Fruit fly (Drosophila melanogaster): ENCODE results near the gene Atg17.
A peak's percentile ranks its signal among the peaks of the same experiment; 100 is the strongest.

Atg17 gene

dm6 chr3R:5660198-5660893 is 9.2 kb upstream of the Atg17 start, which contains the start of gene Wdr33 (continued):
- TF ChIP-seq CG18599 (GFP tag; optimal IDR thresholded peaks at IDR 0.05) = peak; percentile 12
- TF ChIP-seq BEAF-32 (GFP tag; optimal IDR thresholded peaks at IDR 0.05) = peak; percentile 82
- TF ChIP-seq CG3847 (GFP tag; IDR thresholded peaks at IDR 0.05) = peak; percentile 34; the same call in 1 of the 2 replicates
- TF ChIP-seq abd-A (tag; optimal IDR thresholded peaks at IDR 0.05) = no peak
- no peak for TF ChIP-seq CG8478 (optimal IDR thresholded peaks at IDR 0.05)
- TF ChIP-seq CG11456 (GFP tag; IDR thresholded peaks at IDR 0.05) = 0 out of 3 replicates have a peak, but pooled peaks have one; percentile 12
- no peak; the same call in 1 of the 2 replicates for TF ChIP-seq vvl (GFP tag; IDR thresholded peaks at IDR 0.05)
- no peak for TF ChIP-seq wdn (GFP tag; IDR thresholded peaks at IDR 0.05)
- TF ChIP-seq bbx (GFP tag; IDR thresholded peaks at IDR 0.05; ENCODE audit: partially characterized antibody) = peak; percentile 86
- TF ChIP-seq Abd-B (GFP tag; optimal IDR thresholded peaks at IDR 0.05) = peak; percentile 57
- TF ChIP-seq CG13424 (tag; optimal IDR thresholded peaks at IDR 0.05) = peak; percentile 56
- peak; percentile 53 for TF ChIP-seq lmd (GFP tag; IDR thresholded peaks at IDR 0.05)
- TF ChIP-seq Dek (tag; optimal IDR thresholded peaks at IDR 0.05) = peak; percentile 34
- TF ChIP-seq nom (GFP tag; optimal IDR thresholded peaks at IDR 0.05) = no peak
- peak; percentile 83 for TF ChIP-seq Bgb (GFP tag; IDR thresholded peaks at IDR 0.05; ENCODE audit: partially characterized antibody)
- no peak for TF ChIP-seq B-H2 (GFP tag; optimal IDR thresholded peaks at IDR 0.05)
- no peak for TF ChIP-seq CG13123 (GFP tag; optimal IDR thresholded peaks at IDR 0.05)
- TF ChIP-seq seq (GFP tag; IDR thresholded peaks at IDR 0.05) = no peak
- TF ChIP-seq CG16813 (GFP tag; IDR thresholded peaks at IDR 0.05; ENCODE audit: partially characterized antibody) = peak; percentile 94
- peak; percentile 37 for TF ChIP-seq CG15269 (tag; optimal IDR thresholded peaks at IDR 0.05)
- no peak for TF ChIP-seq HmgZ (tag; optimal IDR thresholded peaks at IDR 0.05)
- TF ChIP-seq lov (optimal IDR thresholded peaks at IDR 0.05) = no peak
- TF ChIP-seq lov (GFP tag; IDR thresholded peaks at IDR 0.05) = no peak
- TF ChIP-seq fd96Cb (tag; optimal IDR thresholded peaks at IDR 0.05) = peak; percentile 49
- TF ChIP-seq ranshi (GFP tag; IDR thresholded peaks at IDR 0.05) = peak; percentile 20; the same call in 1 of the 2 replicates
- no peak for TF ChIP-seq Med (GFP tag)
- no peak for TF ChIP-seq usp (GFP tag; optimal IDR thresholded peaks at IDR 0.05)
- TF ChIP-seq cas (GFP tag; IDR thresholded peaks at IDR 0.05) = no peak
- no peak for TF ChIP-seq emc (GFP tag; optimal IDR thresholded peaks at IDR 0.05)
- TF ChIP-seq CG30020 (tag; optimal IDR thresholded peaks at IDR 0.05) = peak; percentile 35
- TF ChIP-seq repo (GFP tag; optimal IDR thresholded peaks at IDR 0.05) = no peak
- TF ChIP-seq Fer2 (tag; optimal IDR thresholded peaks at IDR 0.05) = peak; percentile 36
- TF ChIP-seq knrl (GFP tag; IDR thresholded peaks at IDR 0.05; ENCODE audit: partially characterized antibody) = peak; percentile 94
- peak; percentile 43 for TF ChIP-seq CG15514 (GFP tag; optimal IDR thresholded peaks at IDR 0.05)
- TF ChIP-seq NfI (GFP tag; optimal IDR thresholded peaks at IDR 0.05) = peak; percentile 26
- TF ChIP-seq CG9817 (tag; optimal IDR thresholded peaks at IDR 0.05) = peak; percentile 50
- TF ChIP-seq Hey (tag; optimal IDR thresholded peaks at IDR 0.05) = no peak
- peak; percentile 37 for TF ChIP-seq CG1602 (GFP tag; optimal IDR thresholded peaks at IDR 0.05)
- TF ChIP-seq inv (GFP tag; IDR thresholded peaks at IDR 0.05; ENCODE audit: partially characterized antibody) = peak; percentile 91
- TF ChIP-seq tap (tag; optimal IDR thresholded peaks at IDR 0.05) = peak; percentile 29
- peak; percentile 15 for TF ChIP-seq trem (tag; optimal IDR thresholded peaks at IDR 0.05)
- peak; percentile 83 for TF ChIP-seq CG12155 (GFP tag; optimal IDR thresholded peaks at IDR 0.05)
- peak; percentile 60 for TF ChIP-seq Hmr (GFP tag; optimal IDR thresholded peaks at IDR 0.05)
- peak; percentile 82 for TF ChIP-seq tna (GFP tag; IDR thresholded peaks at IDR 0.05; ENCODE audit: partially characterized antibody)
- peak; percentile 71 for TF ChIP-seq CoRest (tag; optimal IDR thresholded peaks at IDR 0.05)
- peak; percentile 18 for TF ChIP-seq CG17829 (tag; optimal IDR thresholded peaks at IDR 0.05)
- TF ChIP-seq CG13287 (GFP tag; IDR thresholded peaks at IDR 0.05; ENCODE audit: partially characterized antibody) = peak; percentile 89
- TF ChIP-seq CG14860 (GFP tag; IDR thresholded peaks at IDR 0.05; ENCODE audit: partially characterized antibody) = peak; percentile 83
